Worm (Caenorhabditis elegans): ENCODE measurements around the gene ccdc-12.

DNA sequence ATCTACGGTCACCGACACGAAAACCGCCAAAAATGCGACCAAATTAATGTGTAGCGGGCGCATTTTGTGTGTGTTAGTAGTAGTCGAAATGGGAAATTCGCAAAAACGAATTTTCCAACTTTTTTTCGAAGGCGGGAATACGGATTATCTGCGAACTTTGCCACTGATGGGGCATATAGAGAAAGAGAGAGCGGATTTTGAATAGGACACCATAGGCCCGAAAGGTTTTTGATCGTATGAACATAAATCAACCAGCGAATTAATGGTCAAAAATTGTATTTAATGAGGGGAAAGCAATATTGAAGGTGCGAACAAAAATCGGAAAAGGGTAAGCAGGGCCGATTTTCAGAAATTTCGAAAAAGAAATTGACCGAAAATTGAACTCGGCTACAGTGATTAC lies 12.8 kb upstream of the ccdc-12 start, which contains the start of gene Y69A2AR.22:
- TF ChIP-seq him-1 (tag; optimal IDR thresholded peaks at IDR 0.05), result no peak
- TF ChIP-seq W03F9.2 (tag; optimal IDR thresholded peaks at IDR 0.05), result no peak

All from whole organism, L4/young adult.